Worm (Caenorhabditis elegans): ENCODE results near the gene Y39A1A.18.
A peak's percentile ranks its signal among the peaks of the same experiment; 100 is the strongest.

- TF ChIP-seq elt-2 (tag; optimal IDR thresholded peaks at IDR 0.05) (peak; percentile 9), fkh-2 (tag; optimal IDR thresholded peaks at IDR 0.05) (no peak)
These were observed 42.7 kb downstream of the Y39A1A.18 start for ce11 chrIII:10651634-10652033.
